Fruit fly (Drosophila melanogaster) Kc167 (cell line): ENCODE results near the gene CG8664.

ENCODE experiments used
- Sin3A ChIP-seq: fragments of >200 bp; optimal IDR thresholded peaks from 2 replicates; lab custom pipeline; 2018; ENCODE audit warnings: missing external identifiers
- h ChIP-seq: fragments of >200 bp; optimal IDR thresholded peaks from 3 replicates; lab custom pipeline; 2018; ENCODE audit warnings: missing external identifiers
- insv ChIP-seq: fragments of >200 bp; optimal IDR thresholded peaks from 3 replicates; lab custom pipeline; 2018; ENCODE audit warnings: missing external identifiers
- psq ChIP-seq: fragments of >200 bp; optimal IDR thresholded peaks from 2 replicates; lab custom pipeline; 2017; ENCODE audit warnings: missing external identifiers

dm6 chrX:17297924-17298591, 15.5 kb upstream of the CG8664 start:
- TF ChIP-seq Sin3A (no peak), psq (lab: Kevin White, UChicago) (no peak), insv (lab: Kevin White, UChicago) (no peak), h (lab: Kevin White, UChicago) (no peak)
